Fruit fly (Drosophila melanogaster): ENCODE measurements around the gene dpr17.

The dpr17 gene

DNA sequence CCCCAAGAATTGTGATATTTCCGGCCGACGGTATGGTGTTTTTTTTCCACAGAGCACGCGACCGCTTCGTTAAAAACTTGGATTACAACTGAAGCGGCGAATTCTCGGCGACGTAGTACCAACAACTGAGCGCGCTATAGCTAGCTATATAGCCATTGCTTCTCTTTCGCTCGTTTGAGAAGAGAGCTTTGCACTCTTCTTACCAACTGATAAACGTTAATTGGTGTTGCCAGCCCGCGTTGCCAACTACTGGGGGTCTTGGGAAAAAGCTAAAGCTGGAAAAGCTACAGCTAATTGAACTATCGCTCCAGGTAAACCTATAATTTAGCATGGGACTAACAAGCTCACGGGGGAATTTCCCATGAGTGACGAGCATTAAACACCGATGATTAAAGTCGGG is 4.1 kb upstream of the dpr17 start, which contains the start of gene ATP8B (continued):
- no peak for TF ChIP-seq Max (GFP tag; optimal IDR thresholded peaks at IDR 0.05)
- no peak for TF ChIP-seq pum (GFP tag; optimal IDR thresholded peaks at IDR 0.05)
- no peak for TF ChIP-seq tap (tag; optimal IDR thresholded peaks at IDR 0.05)
- no peak for TF ChIP-seq Kr (GFP tag; optimal IDR thresholded peaks at IDR 0.05)
- no peak for TF ChIP-seq CG9215 (GFP tag; IDR thresholded peaks at IDR 0.05)
- no peak for TF ChIP-seq grau (tag; optimal IDR thresholded peaks at IDR 0.05)
- peak in 1 of 2 experiments; percentile 90 for TF ChIP-seq Hr78 (GFP tag; optimal IDR thresholded peaks at IDR 0.05)
- no peak for TF ChIP-seq CG8765 (GFP tag; IDR thresholded peaks at IDR 0.05)
- no peak for TF ChIP-seq Side (GFP tag; optimal IDR thresholded peaks at IDR 0.05)
- no peak for TF ChIP-seq CG9437 (GFP tag; optimal IDR thresholded peaks at IDR 0.05)
- TF ChIP-seq CG17912 (GFP tag; optimal IDR thresholded peaks at IDR 0.05), result no peak
- TF ChIP-seq otp (GFP tag; IDR thresholded peaks at IDR 0.05), result 0 out of 3 replicates have a peak, but pooled peaks have one; percentile 23
- no peak for TF ChIP-seq sqz (GFP tag; optimal IDR thresholded peaks at IDR 0.05)
- TF ChIP-seq so (GFP tag; IDR thresholded peaks at IDR 0.05), result no peak
- peak; percentile 13 for TF ChIP-seq BEAF-32 (GFP tag; optimal IDR thresholded peaks at IDR 0.05)
- no peak for TF ChIP-seq nau (GFP tag; optimal IDR thresholded peaks at IDR 0.05)
- TF ChIP-seq Drgx (GFP tag; IDR thresholded peaks at IDR 0.05), result no peak
- no peak for TF ChIP-seq CG6765 (GFP tag; optimal IDR thresholded peaks at IDR 0.05)
- no peak for TF ChIP-seq prd (optimal IDR thresholded peaks at IDR 0.05)
- TF ChIP-seq prd (GFP tag; IDR thresholded peaks at IDR 0.05), result no peak
- no peak for TF ChIP-seq CG31365 (tag; optimal IDR thresholded peaks at IDR 0.05)
- peak; percentile 2 for TF ChIP-seq exex (tag; optimal IDR thresholded peaks at IDR 0.05)
- no peak for TF ChIP-seq CG14965 (GFP tag; optimal IDR thresholded peaks at IDR 0.05; ENCODE audit: borderline replicate concordance)
- TF ChIP-seq ranshi (GFP tag; IDR thresholded peaks at IDR 0.05), result no peak
- no peak for TF ChIP-seq gfzf (GFP tag; optimal IDR thresholded peaks at IDR 0.05)
- no peak for TF ChIP-seq zf30C (GFP tag; optimal IDR thresholded peaks at IDR 0.05)
- no peak for TF ChIP-seq btn (GFP tag; optimal IDR thresholded peaks at IDR 0.05)
- no peak for TF ChIP-seq sisA (GFP tag; IDR thresholded peaks at IDR 0.05)
- no peak for TF ChIP-seq MESR4 (GFP tag; optimal IDR thresholded peaks at IDR 0.05)
- peak; percentile 73 for TF ChIP-seq CG12769 (tag; optimal IDR thresholded peaks at IDR 0.05)
- TF ChIP-seq PHDP (tag; optimal IDR thresholded peaks at IDR 0.05), result no peak
- peak; percentile 19; the same call in 1 of the 3 replicates for TF ChIP-seq CG34224 (GFP tag; IDR thresholded peaks at IDR 0.05; ENCODE audit: partially characterized antibody)
- no peak for TF ChIP-seq sima (GFP tag; optimal IDR thresholded peaks at IDR 0.05)
- no peak for TF ChIP-seq CG11560 (tag; IDR thresholded peaks at IDR 0.05)
- no peak for TF ChIP-seq Antp (GFP tag; optimal IDR thresholded peaks at IDR 0.05)
- no peak for TF ChIP-seq Aef1 (GFP tag; IDR thresholded peaks at IDR 0.05)
- no peak for TF ChIP-seq eve (GFP tag; optimal IDR thresholded peaks at IDR 0.05)
- TF ChIP-seq CG13894 (tag; optimal IDR thresholded peaks at IDR 0.05), result peak; percentile 4
- no peak for TF ChIP-seq CG8478 (optimal IDR thresholded peaks at IDR 0.05)
- no peak for TF ChIP-seq nmo (GFP tag; optimal IDR thresholded peaks at IDR 0.05)
- no peak for TF ChIP-seq CG14441 (GFP tag; IDR thresholded peaks at IDR 0.05)
- no peak for TF ChIP-seq D19A (tag; optimal IDR thresholded peaks at IDR 0.05)
- peak; percentile 50 for TF ChIP-seq CG13287 (GFP tag; IDR thresholded peaks at IDR 0.05; ENCODE audit: partially characterized antibody)
- TF ChIP-seq lov (optimal IDR thresholded peaks at IDR 0.05), result no peak
- no peak for TF ChIP-seq lov (GFP tag; IDR thresholded peaks at IDR 0.05)
- TF ChIP-seq CG4854 (GFP tag; optimal IDR thresholded peaks at IDR 0.05), result peak; percentile 32
- no peak for TF ChIP-seq CG1529 (GFP tag; optimal IDR thresholded peaks at IDR 0.05)
- TF ChIP-seq Dll (GFP tag; IDR thresholded peaks at IDR 0.05; ENCODE audit: partially characterized antibody), result peak; percentile 47; the same call in 1 of the 4 replicates
- no peak for TF ChIP-seq CG4820 (GFP tag; optimal IDR thresholded peaks at IDR 0.05)
- no peak for TF ChIP-seq tin (GFP tag; optimal IDR thresholded peaks at IDR 0.05)
- TF ChIP-seq MBD-R2 (GFP tag; IDR thresholded peaks at IDR 0.05), result no peak
- TF ChIP-seq eyg (GFP tag; optimal IDR thresholded peaks at IDR 0.05), result no peak

Measured in whole organism, embryonic.